Worm (Caenorhabditis elegans) whole organism, young adult: ENCODE data around the gene K08D12.3.

Source experiments
- B0336.3 ChIP-seq: fragments of 200-800 bp; sonication (Bioruptor generic); IDR thresholded peaks from 2 replicates; pipeline ENCODE4 v1.3.6; 2022; ENCODE audit warnings: missing genetic modification characterization, missing compliant biosample characterization
- F22D6.2 ChIP-seq: sonication (generic microtip); optimal IDR thresholded peaks from 2 replicates; lab custom pipeline; 2016; ENCODE audit warnings: mild to moderate bottlenecking, missing genetic modification characterization, missing compliant biosample characterization
- F33H1.4 ChIP-seq: fragments of 200-800 bp; sonication (Bioruptor generic); IDR thresholded peaks from 2 replicates; pipeline ENCODE4 v1.3.6; 2022; ENCODE audit warnings: missing genetic modification reagents, missing genetic modification characterization, missing compliant biosample characterization
- F39B2.1 ChIP-seq: fragments of 200-800 bp; sonication (Bioruptor generic); IDR thresholded peaks from 2 replicates; pipeline ENCODE4 v1.3.6; 2022; ENCODE audit warnings: missing genetic modification reagents, missing genetic modification characterization, missing compliant biosample characterization
- F52B5.7 ChIP-seq: sonication (generic microtip); optimal IDR thresholded peaks from 2 replicates; lab custom pipeline; 2016; ENCODE audit warnings: mild to moderate bottlenecking, missing genetic modification characterization, missing compliant biosample characterization
- T26A5.8 ChIP-seq: sonication (generic microtip); optimal IDR thresholded peaks from 2 replicates; lab custom pipeline; 2016; ENCODE audit warnings: missing genetic modification characterization, missing compliant biosample characterization
- Y56A3A.18 ChIP-seq: fragments of 200-800 bp; sonication (Bioruptor generic); IDR thresholded peaks from 2 replicates; pipeline ENCODE4 v1.3.6; 2022; ENCODE audit warnings: missing genetic modification reagents, missing genetic modification characterization, missing compliant biosample characterization
- Y95B8A.8 ChIP-seq: fragments of 200-800 bp; sonication (Bioruptor generic); IDR thresholded peaks from 2 replicates; pipeline ENCODE4 v1.3.6; 2022; ENCODE audit warnings: missing genetic modification reagents, missing genetic modification characterization, missing compliant biosample characterization
- attf-3 ChIP-seq: fragments of 200-800 bp; sonication (Bioruptor generic); conservative IDR thresholded peaks from 2 replicates; pipeline ENCODE4 v1.3.6; 2022; ENCODE audit warnings: missing genetic modification reagents, missing genetic modification characterization, missing compliant biosample characterization
- attf-5 ChIP-seq: fragments of 200-800 bp; sonication (Bioruptor generic); optimal IDR thresholded peaks from 2 replicates; lab custom pipeline; 2018; ENCODE audit warnings: mild to moderate bottlenecking, missing genetic modification characterization, missing compliant biosample characterization
- attf-6 ChIP-seq: fragments of 200-800 bp; sonication (Bioruptor generic); IDR thresholded peaks from 2 replicates; pipeline ENCODE4 v1.3.6; 2022; ENCODE audit warnings: missing genetic modification reagents, missing genetic modification characterization, missing compliant biosample characterization
- bed-1 ChIP-seq: fragments of 200-800 bp; sonication (Bioruptor generic); IDR thresholded peaks from 2 replicates; pipeline ENCODE4 v1.3.6; 2022; ENCODE audit warnings: missing genetic modification reagents, missing genetic modification characterization, missing compliant biosample characterization
- cebp-2 ChIP-seq: fragments of 200-800 bp; sonication (Bioruptor generic); IDR thresholded peaks from 2 replicates; pipeline ENCODE4 v1.3.6; 2022; ENCODE audit warnings: missing genetic modification characterization, missing compliant biosample characterization
- ceh-58 ChIP-seq: fragments of 200-800 bp; sonication (Bioruptor generic); IDR thresholded peaks from 2 replicates; pipeline ENCODE4 v1.3.6; 2022; ENCODE audit warnings: missing genetic modification characterization, missing compliant biosample characterization
- ceh-79 ChIP-seq: sonication (generic microtip); optimal IDR thresholded peaks from 2 replicates; lab custom pipeline; 2017; ENCODE audit warnings: mild to moderate bottlenecking, missing genetic modification characterization, missing compliant biosample characterization
- ekl-4 ChIP-seq: fragments of 200-800 bp; sonication (Bioruptor generic); IDR thresholded peaks from 2 replicates; pipeline ENCODE4 v1.3.6; 2022; ENCODE audit warnings: missing genetic modification reagents, missing genetic modification characterization, missing compliant biosample characterization
- ets-4 ChIP-seq: fragments of 200-800 bp; sonication (Bioruptor generic); optimal IDR thresholded peaks from 2 replicates; lab custom pipeline; 2018; ENCODE audit warnings: mild to moderate bottlenecking, missing genetic modification characterization, missing compliant biosample characterization
- fkh-3 ChIP-seq: sonication (generic microtip); optimal IDR thresholded peaks from 2 replicates; lab custom pipeline; 2016; ENCODE audit warnings: mild to moderate bottlenecking, missing genetic modification characterization, missing compliant biosample characterization
- hmg-1.2 ChIP-seq: fragments of 200-800 bp; sonication (Bioruptor generic); IDR thresholded peaks from 2 replicates; pipeline ENCODE4 v1.3.6; 2022; ENCODE audit warnings: missing genetic modification reagents, missing genetic modification characterization, missing compliant biosample characterization
- hmg-20 ChIP-seq: fragments of 200-800 bp; sonication (Bioruptor generic); IDR thresholded peaks from 2 replicates; pipeline ENCODE4 v1.3.6; 2022; ENCODE audit warnings: missing genetic modification reagents, missing genetic modification characterization, missing compliant biosample characterization
- hrde-1 ChIP-seq: sonication (generic microtip); optimal IDR thresholded peaks from 2 replicates; lab custom pipeline; 2016; ENCODE audit warnings: missing genetic modification characterization, mild to moderate bottlenecking, missing compliant biosample characterization, moderate library complexity, missing genotype, missing genetic modification reagents, borderline replicate concordance
- let-526 ChIP-seq: fragments of 200-800 bp; sonication (Bioruptor generic); IDR thresholded peaks from 2 replicates; pipeline ENCODE4 v1.3.6; 2022; ENCODE audit warnings: missing genetic modification reagents, missing genetic modification characterization, missing compliant biosample characterization
- let-607 ChIP-seq, 2 experiments: fragments of 200-800 bp in 1 of 2; sonication (Bioruptor generic) in 1 of 2; sonication (generic microtip) in 1 of 2; optimal IDR thresholded peaks; 2 replicates each; lab custom pipeline; 2016 to 2018; ENCODE audit warnings: mild to moderate bottlenecking in 2 of 2, missing compliant biosample characterization in 2 of 2, missing genetic modification characterization in 2 of 2, moderate library complexity in 2 of 2, missing genotype in 1 of 2
- lin-35 ChIP-seq, 3 experiments: fragments of 150-350 bp in 2 of 3; sonication (generic microtip) in 1 of 3; optimal IDR thresholded peaks; 2 replicates each; lab custom pipeline; 2014 to 2018; ENCODE audit warnings: missing biosample characterization in 3 of 3, missing genetic modification characterization in 3 of 3, missing genetic modification reagents in 3 of 3
- lir-1 ChIP-seq: fragments of 200-800 bp; sonication (Bioruptor generic); conservative IDR thresholded peaks from 2 replicates; pipeline ENCODE4 v1.3.6; 2022; ENCODE audit warnings: missing genetic modification reagents, missing genetic modification characterization, missing compliant biosample characterization
- lsy-27 ChIP-seq: sonication (generic microtip); optimal IDR thresholded peaks from 2 replicates; lab custom pipeline; 2017; ENCODE audit warnings: missing genetic modification characterization, mild to moderate bottlenecking, missing compliant biosample characterization, antibody characterized with exemption, missing genotype, borderline replicate concordance; ENCODE audit not compliant: insufficient read depth
- mcd-1 ChIP-seq: fragments of 200-800 bp; sonication (Bioruptor generic); IDR thresholded peaks from 2 replicates; pipeline ENCODE4 v1.3.6; 2022; ENCODE audit warnings: missing genetic modification reagents, missing genetic modification characterization, missing compliant biosample characterization
- mel-28 ChIP-seq: sonication (generic microtip); optimal IDR thresholded peaks from 2 replicates; lab custom pipeline; 2016; ENCODE audit warnings: borderline replicate concordance, mild to moderate bottlenecking, missing genetic modification characterization, missing compliant biosample characterization
- mes-4 ChIP-seq: sonication (generic microtip); optimal IDR thresholded peaks from 2 replicates; lab custom pipeline; 2016; ENCODE audit warnings: missing genotype, missing genetic modification characterization, missing compliant biosample characterization
- mxl-1 ChIP-seq: sonication (generic microtip); optimal IDR thresholded peaks from 2 replicates; lab custom pipeline; 2016; ENCODE audit warnings: missing genetic modification characterization, missing compliant biosample characterization
- nfya-2 ChIP-seq: fragments of 200-800 bp; sonication (Bioruptor generic); IDR thresholded peaks from 2 replicates; pipeline ENCODE4 v1.3.6; 2022; ENCODE audit warnings: missing genetic modification reagents, missing genetic modification characterization, missing compliant biosample characterization
- nfyb-1 ChIP-seq: fragments of 200-800 bp; sonication (Bioruptor generic); IDR thresholded peaks from 2 replicates; pipeline ENCODE4 v1.3.6; 2022; ENCODE audit warnings: missing genetic modification reagents, missing genetic modification characterization, missing compliant biosample characterization
- nhr-179 ChIP-seq: sonication (generic microtip); optimal IDR thresholded peaks from 2 replicates; lab custom pipeline; 2016; ENCODE audit warnings: mild to moderate bottlenecking, missing genetic modification characterization, missing compliant biosample characterization
- nhr-27 ChIP-seq: fragments of 200-800 bp; sonication (Bioruptor generic); optimal IDR thresholded peaks from 2 replicates; lab custom pipeline; 2018; ENCODE audit warnings: mild to moderate bottlenecking, missing genetic modification characterization, moderate library complexity, missing compliant biosample characterization
- nhr-90 ChIP-seq: sonication (generic microtip); optimal IDR thresholded peaks from 2 replicates; lab custom pipeline; 2016; ENCODE audit warnings: missing genotype, mild to moderate bottlenecking, missing genetic modification characterization, missing compliant biosample characterization
- pbrm-1 ChIP-seq: fragments of 200-800 bp; sonication (Bioruptor generic); IDR thresholded peaks from 2 replicates; pipeline ENCODE4 v1.3.6; 2022; ENCODE audit warnings: missing genetic modification reagents, missing genetic modification characterization, missing compliant biosample characterization
- pha-4 ChIP-seq: fragments of 150-350 bp; sonication (generic microtip); optimal IDR thresholded peaks from 2 replicates; lab custom pipeline; 2014; ENCODE audit warnings: missing biosample characterization, missing genetic modification reagents, missing genetic modification characterization
- sdz-38 ChIP-seq: sonication (generic microtip); optimal IDR thresholded peaks from 2 replicates; lab custom pipeline; 2016; ENCODE audit warnings: missing genotype, missing genetic modification characterization, missing compliant biosample characterization
- snpc-1.3 ChIP-seq: sonication (generic microtip); optimal IDR thresholded peaks from 2 replicates; lab custom pipeline; 2017; ENCODE audit warnings: missing genetic modification characterization, mild to moderate bottlenecking, missing compliant biosample characterization, antibody characterized with exemption, moderate library complexity, missing genotype, missing genetic modification reagents; ENCODE audit not compliant: insufficient read depth
- somi-1 ChIP-seq: fragments of 200-800 bp; sonication (Bioruptor generic); optimal IDR thresholded peaks from 2 replicates; lab custom pipeline; 2018; ENCODE audit warnings: mild to moderate bottlenecking, missing genetic modification characterization, missing compliant biosample characterization
- tlf-1 ChIP-seq: fragments of 200-800 bp; sonication (Bioruptor generic); optimal IDR thresholded peaks from 2 replicates; lab custom pipeline; 2018; ENCODE audit warnings: mild to moderate bottlenecking, missing genetic modification characterization, missing compliant biosample characterization
- unc-130 ChIP-seq: sonication (generic microtip); optimal IDR thresholded peaks from 2 replicates; lab custom pipeline; 2016; ENCODE audit warnings: missing genetic modification reagents, missing genetic modification characterization, missing compliant biosample characterization
- xnd-1 ChIP-seq: sonication (generic microtip); optimal IDR thresholded peaks from 2 replicates; lab custom pipeline; 2016; ENCODE audit warnings: missing genotype, missing genetic modification reagents, missing genetic modification characterization, missing compliant biosample characterization
- zfh-2 ChIP-seq: fragments of 200-800 bp; sonication (Bioruptor generic); conservative IDR thresholded peaks from 2 replicates; pipeline ENCODE4 v1.3.6; 2022; ENCODE audit warnings: missing genetic modification reagents, missing genetic modification characterization, missing compliant biosample characterization
- ztf-18 ChIP-seq: sonication (generic microtip); optimal IDR thresholded peaks from 2 replicates; lab custom pipeline; 2016; ENCODE audit warnings: missing genotype, mild to moderate bottlenecking, missing genetic modification characterization, missing compliant biosample characterization
- ztf-25 ChIP-seq: fragments of 200-800 bp; sonication (Bioruptor generic); IDR thresholded peaks from 2 replicates; pipeline ENCODE4 v1.3.6; 2022; ENCODE audit warnings: missing genetic modification reagents, missing genetic modification characterization, missing compliant biosample characterization
- ztf-26 ChIP-seq: sonication (generic microtip); optimal IDR thresholded peaks from 2 replicates; lab custom pipeline; 2017; ENCODE audit warnings: missing genetic modification characterization, missing compliant biosample characterization
- ztf-6 ChIP-seq: fragments of 200-800 bp; sonication (Bioruptor generic); IDR thresholded peaks from 2 replicates; pipeline ENCODE4 v1.3.6; 2022; ENCODE audit warnings: missing genetic modification reagents, missing genetic modification characterization, missing compliant biosample characterization

Gene K08D12.3

ce11 chrIV:1711029-1711489 is 994 bp downstream of the K08D12.3 start, which contains the start of gene rpi-2 (continued):
- TF ChIP-seq ztf-6 (no peak), lir-1 (no peak), nhr-90 (peak; percentile 66), T26A5.8 (tag; lab: Kevin White, UChicago) (peak; percentile 88), unc-130 (GFP tag; lab: Kevin White, UChicago) (peak; percentile 91), attf-5 (GFP tag; lab: Kevin White, UChicago) (peak; percentile 63), pbrm-1 (GFP tag; lab: Robert Waterston, UW) (peak; percentile 83), mel-28 (no peak), attf-3 (peak; percentile 54; the same call in 1 of the 2 replicates), hrde-1 (peak; percentile 95), hmg-20 (peak; percentile 78), Y56A3A.18 (GFP tag; lab: Robert Waterston, UW) (peak; percentile 74; the same call in 1 of the 2 replicates), let-526 (GFP tag; lab: Robert Waterston, UW) (0 out of 2 replicates have a peak, but pooled peaks have one; percentile 59), ztf-25 (GFP tag; lab: Robert Waterston, UW) (no peak), Y95B8A.8 (GFP tag; lab: Robert Waterston, UW) (peak; percentile 92), nhr-179 (no peak), ztf-26 (tag; lab: Kevin White, UChicago) (peak; percentile 15), zfh-2 (GFP tag; lab: Robert Waterston, UW) (peak; percentile 16; the same call in 1 of the 2 replicates), nhr-27 (peak; percentile 62), ceh-58 (GFP tag; lab: Robert Waterston, UW) (peak; percentile 97; the same call in 1 of the 2 replicates), mes-4 (tag; lab: Kevin White, UChicago) (peak; percentile 60), B0336.3 (GFP tag; lab: Robert Waterston, UW) (peak; percentile 97), fkh-3 (tag; lab: Kevin White, UChicago) (peak; percentile 81), hmg-1.2 (peak; percentile 59), ztf-18 (tag; lab: Kevin White, UChicago) (peak; percentile 58), mcd-1 (peak; percentile 86), let-607 (tag; optimal IDR thresholded peaks at IDR 0.05; lab: Kevin White, UChicago) (no peak), attf-6 (GFP tag; lab: Robert Waterston, UW) (peak; percentile 90), bed-1 (peak; percentile 85; the same call in 1 of the 2 replicates), mxl-1 (tag; lab: Kevin White, UChicago) (peak; percentile 83), sdz-38 (tag; lab: Kevin White, UChicago) (no peak), tlf-1 (GFP tag; lab: Kevin White, UChicago) (peak; percentile 92), somi-1 (GFP tag; lab: Kevin White, UChicago) (peak; percentile 52), nfya-2 (0 out of 2 replicates have a peak, but pooled peaks have one; percentile 14), nfyb-1 (GFP tag; lab: Robert Waterston, UW) (peak; percentile 90), snpc-1.3 (tag; lab: Kevin White, UChicago) (no peak), pha-4 (no peak), ekl-4 (GFP tag; lab: Robert Waterston, UW) (peak; percentile 96), ets-4 (GFP tag; lab: Kevin White, UChicago) (peak; percentile 34), lsy-27 (tag; lab: Kevin White, UChicago) (no peak), F39B2.1 (GFP tag; lab: Robert Waterston, UW) (peak; percentile 92), xnd-1 (tag; lab: Kevin White, UChicago) (peak; percentile 69), F22D6.2 (no peak), ceh-79 (peak; percentile 83), F33H1.4 (GFP tag; lab: Robert Waterston, UW) (peak; percentile 62), F52B5.7 (tag; lab: Kevin White, UChicago) (peak; percentile 97), lin-35 (GFP tag; optimal IDR thresholded peaks at IDR 0.05; lab: Kevin White, UChicago) (peak in 2 of 3 experiments; percentile 21 to 53), cebp-2 (GFP tag; lab: Robert Waterston, UW) (0 out of 2 replicates have a peak, but pooled peaks have one; percentile 65)
